Worm (Caenorhabditis elegans) whole organism, L3 larva: ENCODE results near the gene Y62H9A.7.

Experiments used
- R02D3.7 ChIP-seq: fragments of 150-350 bp; optimal IDR thresholded peaks from 2 replicates; lab custom pipeline; 2014; ENCODE audit warnings: missing biosample characterization, missing genetic modification characterization
- ZK546.5 ChIP-seq: sonication (generic microtip); optimal IDR thresholded peaks from 2 replicates; lab custom pipeline; 2017; ENCODE audit warnings: missing biosample characterization, missing genetic modification characterization
- ama-1 ChIP-seq: fragments of 150-350 bp; optimal IDR thresholded peaks from 2 replicates; lab custom pipeline; 2018
- ceh-16 ChIP-seq: sonication (generic microtip); optimal IDR thresholded peaks from 2 replicates; lab custom pipeline; 2017; ENCODE audit warnings: missing biosample characterization, missing genetic modification characterization
- ceh-82 ChIP-seq: fragments of 150-350 bp; optimal IDR thresholded peaks from 2 replicates; lab custom pipeline; 2014; ENCODE audit warnings: missing biosample characterization, missing genetic modification characterization
- ceh-9 ChIP-seq: sonication (generic microtip); optimal IDR thresholded peaks from 2 replicates; lab custom pipeline; 2018; ENCODE audit warnings: missing biosample characterization, missing genetic modification characterization
- elt-1 ChIP-seq: fragments of 150-350 bp; optimal IDR thresholded peaks from 2 replicates; lab custom pipeline; 2014; ENCODE audit warnings: missing biosample characterization, missing genetic modification characterization
- elt-2 ChIP-seq: sonication (generic microtip); optimal IDR thresholded peaks from 2 replicates; lab custom pipeline; 2016; ENCODE audit warnings: missing genetic modification reagents, mild to moderate bottlenecking, missing genetic modification characterization, missing compliant biosample characterization
- lsy-12 ChIP-seq: sonication (generic microtip); optimal IDR thresholded peaks from 2 replicates; lab custom pipeline; 2016; ENCODE audit warnings: mild to moderate bottlenecking, missing genetic modification characterization, missing compliant biosample characterization
- mml-1 ChIP-seq: fragments of 150-350 bp; sonication (generic microtip); optimal IDR thresholded peaks from 3 replicates; lab custom pipeline; 2014; ENCODE audit warnings: missing biosample characterization, missing genetic modification characterization
- nhr-23 ChIP-seq: fragments of 150-350 bp; optimal IDR thresholded peaks from 2 replicates; lab custom pipeline; 2014; ENCODE audit warnings: missing biosample characterization, missing genetic modification reagents, missing genetic modification characterization
- nhr-237 ChIP-seq: fragments of 150-350 bp; optimal IDR thresholded peaks from 2 replicates; lab custom pipeline; 2014; ENCODE audit warnings: missing biosample characterization, missing genetic modification characterization
- nhr-25 ChIP-seq: sonication (generic microtip); optimal IDR thresholded peaks from 2 replicates; lab custom pipeline; 2017; ENCODE audit warnings: missing biosample characterization, missing genetic modification characterization
- nhr-43 ChIP-seq: sonication (generic microtip); optimal IDR thresholded peaks from 2 replicates; lab custom pipeline; 2016; ENCODE audit warnings: mild to moderate bottlenecking, missing genetic modification characterization, missing compliant biosample characterization; ENCODE audit not compliant: poor library complexity, severe bottlenecking
- nhr-67 ChIP-seq: fragments of 150-350 bp; optimal IDR thresholded peaks from 2 replicates; lab custom pipeline; 2014; ENCODE audit warnings: missing biosample characterization, missing genetic modification characterization
- nhr-77 ChIP-seq: fragments of 150-350 bp; optimal IDR thresholded peaks from 2 replicates; lab custom pipeline; 2014; ENCODE audit warnings: missing biosample characterization, missing genetic modification characterization
- sea-2 ChIP-seq: fragments of 150-350 bp; sonication (generic microtip); optimal IDR thresholded peaks from 4 replicates; lab custom pipeline; 2014; ENCODE audit warnings: missing biosample characterization, missing genetic modification reagents, missing genetic modification characterization
- skn-1 ChIP-seq: fragments of 150-350 bp; optimal IDR thresholded peaks from 2 replicates; lab custom pipeline; 2014; ENCODE audit warnings: missing biosample characterization, missing genetic modification characterization

Y62H9A.7 gene

DNA sequence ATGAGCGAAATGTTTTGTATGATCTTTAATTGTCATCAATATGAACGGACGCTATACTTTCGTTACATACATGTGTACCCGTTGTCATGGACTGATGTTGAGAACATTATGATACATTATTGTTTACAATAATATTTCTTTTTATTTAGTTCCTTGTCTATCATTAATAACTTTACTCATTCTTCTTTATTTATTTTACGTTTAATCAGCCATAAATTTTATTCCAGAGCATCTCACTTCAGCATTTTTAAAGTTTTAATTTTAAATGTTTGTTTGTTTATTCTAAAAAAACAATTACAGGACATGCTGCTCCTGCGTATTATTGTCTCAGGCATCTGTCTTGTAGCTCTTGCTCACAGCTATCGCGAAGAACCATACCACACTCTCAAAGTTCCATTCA, 42.1 kb downstream of the Y62H9A.7 start, which contains the start of gene F54F7.2:
Gene F54F7.2 (plus strand): TSS at position 301 of the 400 bp plus-strand sequence.
- TF ChIP-seq nhr-67: no peak
- no peak for TF ChIP-seq ceh-16 (tag; lab: Kevin White, UChicago)
- TF ChIP-seq ama-1 (lab: Kevin White, UChicago): no peak
- TF ChIP-seq nhr-77 (tag; lab: Kevin White, UChicago): no peak
- no peak for TF ChIP-seq R02D3.7 (tag; lab: Kevin White, UChicago)
- TF ChIP-seq nhr-237 (tag; lab: Kevin White, UChicago): no peak

DNA sequence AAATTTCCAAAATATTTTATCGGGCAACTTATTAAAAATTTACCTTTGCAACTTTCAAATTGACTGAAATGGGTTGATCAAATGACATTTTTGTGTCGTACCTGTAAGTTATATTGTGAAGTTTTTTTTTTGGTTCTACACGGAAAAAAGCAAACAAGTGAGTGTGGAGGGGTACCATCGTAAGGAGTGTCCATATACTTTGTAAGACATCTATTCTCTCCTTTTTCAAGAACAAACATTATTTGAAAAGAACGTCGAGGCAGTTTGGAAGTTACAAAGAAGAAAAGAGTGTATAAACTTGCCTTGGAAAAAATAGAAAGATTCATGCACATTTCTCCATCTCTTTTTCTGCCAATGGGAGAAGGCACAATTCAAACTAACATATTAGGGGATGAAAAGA, 48.1 kb downstream of the Y62H9A.7 start, which contains the start of gene taf-7.1:
Gene taf-7.1 (minus strand): TSS at position 101 of the 400 bp plus-strand sequence.
- no peak for TF ChIP-seq elt-1 (tag; lab: Kevin White, UChicago)
- TF ChIP-seq ceh-9 (tag; lab: Kevin White, UChicago): no peak
- no peak for TF ChIP-seq mml-1
- no peak for TF ChIP-seq ZK546.5
- TF ChIP-seq nhr-43 (tag; lab: Kevin White, UChicago): no peak
- no peak for TF ChIP-seq sea-2 (GFP tag; lab: Kevin White, UChicago)
- TF ChIP-seq ceh-82 (tag; lab: Kevin White, UChicago): no peak
- no peak for TF ChIP-seq elt-2 (tag; lab: Kevin White, UChicago)
- TF ChIP-seq nhr-23 (tag; lab: Kevin White, UChicago): no peak
- no peak for TF ChIP-seq lsy-12 (tag; lab: Kevin White, UChicago)
- TF ChIP-seq nhr-25: no peak
- TF ChIP-seq skn-1: no peak
